Fruit fly (Drosophila melanogaster) whole organism, prepupa: ENCODE results near the gene Cht7.
A peak's percentile ranks its signal among the peaks of the same experiment; 100 is the strongest.

Experiments
- Blimp-1 ChIP-seq: fragments of 200-800 bp; sonication (Bioruptor generic); optimal IDR thresholded peaks from 3 replicates; lab custom pipeline; 2017; ENCODE audit warnings: missing biosample characterization, missing genetic modification characterization, mild to moderate bottlenecking, moderate library complexity, missing genetic modification reagents
- CG10631 ChIP-seq: fragments of 200-800 bp; sonication (Bioruptor generic); optimal IDR thresholded peaks from 2 replicates; lab custom pipeline; 2016; ENCODE audit warnings: missing biosample characterization, missing genetic modification characterization
- CG10669 ChIP-seq: fragments of 200-800 bp; sonication (Bioruptor generic); optimal IDR thresholded peaks from 3 replicates; lab custom pipeline; 2018; ENCODE audit warnings: missing biosample characterization, mild to moderate bottlenecking, missing genetic modification characterization, moderate library complexity
- CG11294 ChIP-seq: fragments of 200-800 bp; sonication (Bioruptor generic); IDR thresholded peaks from 2 replicates; pipeline ENCODE4 v1.3.6; 2022; ENCODE audit warnings: missing biosample characterization, missing genetic modification characterization
- CG11762 ChIP-seq: fragments of 200-800 bp; sonication (Bioruptor generic); optimal IDR thresholded peaks from 3 replicates; lab custom pipeline; 2016; ENCODE audit warnings: missing biosample characterization, missing genetic modification characterization; ENCODE audit not compliant: insufficient read depth
- CG11902 ChIP-seq: fragments of 200-800 bp; sonication (Bioruptor generic); optimal IDR thresholded peaks from 3 replicates; lab custom pipeline; 2016; ENCODE audit warnings: missing biosample characterization, missing genetic modification characterization
- CG15336 ChIP-seq: fragments of 200-800 bp; sonication (Bioruptor generic); IDR thresholded peaks from 2 replicates; pipeline ENCODE4 v1.3.6; 2022; ENCODE audit warnings: missing biosample characterization, missing genetic modification characterization
- CG1621 ChIP-seq: fragments of 200-800 bp; sonication (Bioruptor generic); optimal IDR thresholded peaks from 3 replicates; lab custom pipeline; 2018; ENCODE audit warnings: missing biosample characterization, mild to moderate bottlenecking, missing genetic modification characterization
- CG16779 ChIP-seq: fragments of 200-800 bp; sonication (Bioruptor generic); optimal IDR thresholded peaks from 3 replicates; lab custom pipeline; 2017; ENCODE audit warnings: missing biosample characterization, mild to moderate bottlenecking, missing genetic modification characterization
- CG3032 ChIP-seq: fragments of 200-800 bp; optimal IDR thresholded peaks from 2 replicates; lab custom pipeline; 2019; ENCODE audit warnings: missing biosample characterization, mild to moderate bottlenecking, missing genetic modification characterization, moderate library complexity
- CG31627 ChIP-seq: fragments of 200-800 bp; sonication (Bioruptor generic); optimal IDR thresholded peaks from 3 replicates; lab custom pipeline; 2016; ENCODE audit warnings: missing biosample characterization, missing genetic modification characterization
- CG32006 ChIP-seq: fragments of 200-800 bp; sonication (Bioruptor generic); optimal IDR thresholded peaks from 3 replicates; lab custom pipeline; 2017; ENCODE audit warnings: missing biosample characterization, mild to moderate bottlenecking, missing genetic modification characterization
- CG34406 ChIP-seq: fragments of 200-800 bp; sonication (Bioruptor generic); optimal IDR thresholded peaks from 3 replicates; lab custom pipeline; 2016; ENCODE audit warnings: missing biosample characterization, missing genetic modification characterization
- CG3919 ChIP-seq: fragments of 200-800 bp; sonication (Bioruptor generic); optimal IDR thresholded peaks from 3 replicates; lab custom pipeline; 2016; ENCODE audit warnings: missing biosample characterization, missing genetic modification characterization
- CG4318 ChIP-seq: fragments of 200-800 bp; sonication (Bioruptor generic); optimal IDR thresholded peaks from 3 replicates; lab custom pipeline; 2017; ENCODE audit warnings: missing biosample characterization, mild to moderate bottlenecking, missing genetic modification characterization
- CG6163 ChIP-seq: fragments of 200-800 bp; sonication (Bioruptor generic); IDR thresholded peaks from 3 replicates; pipeline ENCODE4 v1.3.6; 2022; ENCODE audit warnings: missing biosample characterization, missing genetic modification characterization
- CG6276 ChIP-seq: fragments of 200-800 bp; sonication (Bioruptor generic); optimal IDR thresholded peaks from 2 replicates; lab custom pipeline; 2017; ENCODE audit warnings: missing biosample characterization, mild to moderate bottlenecking, missing genetic modification characterization
- CG6792 ChIP-seq: fragments of 200-800 bp; sonication (Bioruptor generic); optimal IDR thresholded peaks from 3 replicates; lab custom pipeline; 2016; ENCODE audit warnings: missing biosample characterization, missing genetic modification characterization
- CG6808 ChIP-seq: fragments of 200-800 bp; sonication (Bioruptor generic); optimal IDR thresholded peaks from 3 replicates; lab custom pipeline; 2017; ENCODE audit warnings: missing biosample characterization, missing genetic modification characterization, mild to moderate bottlenecking, moderate library complexity, missing genetic modification reagents
- CG6854 ChIP-seq: fragments of 200-800 bp; sonication (Bioruptor generic); optimal IDR thresholded peaks from 2 replicates; lab custom pipeline; 2017; ENCODE audit warnings: missing biosample characterization, mild to moderate bottlenecking, missing genetic modification characterization
- CG7368 ChIP-seq: fragments of 200-800 bp; sonication (Bioruptor generic); optimal IDR thresholded peaks from 3 replicates; lab custom pipeline; 2016; ENCODE audit warnings: missing biosample characterization, missing genetic modification characterization
- CG8319 ChIP-seq: fragments of 200-800 bp; sonication (Bioruptor generic); optimal IDR thresholded peaks from 3 replicates; lab custom pipeline; 2016; ENCODE audit warnings: missing biosample characterization, missing genetic modification characterization
- CG9139 ChIP-seq: fragments of 200-800 bp; sonication (Bioruptor generic); optimal IDR thresholded peaks from 3 replicates; lab custom pipeline; 2017; ENCODE audit warnings: missing biosample characterization, mild to moderate bottlenecking, missing genetic modification characterization
- Eip75B ChIP-seq: fragments of 200-800 bp; sonication (Bioruptor generic); optimal IDR thresholded peaks from 3 replicates; lab custom pipeline; 2016; ENCODE audit warnings: missing biosample characterization, missing genetic modification characterization
- Eip78C ChIP-seq: fragments of 200-800 bp; sonication (Bioruptor generic); peaks from one replicate; lab custom pipeline; 2016; ENCODE audit warnings: missing biosample characterization, missing genetic modification characterization
- Eip93F ChIP-seq: fragments of 200-800 bp; sonication (Bioruptor generic); optimal IDR thresholded peaks from 2 replicates; lab custom pipeline; 2016; ENCODE audit warnings: missing biosample characterization, mild to moderate bottlenecking, missing genetic modification characterization
- Ets96B ChIP-seq: fragments of 200-800 bp; optimal IDR thresholded peaks from 2 replicates; lab custom pipeline; 2019; ENCODE audit warnings: missing biosample characterization, mild to moderate bottlenecking, missing genetic modification characterization, moderate library complexity
- Gug ChIP-seq: fragments of 200-800 bp; sonication (Bioruptor generic); IDR thresholded peaks from 2 replicates; pipeline ENCODE4 v1.3.6; 2022; ENCODE audit warnings: missing biosample characterization, missing genetic modification characterization
- Hr38 ChIP-seq: sonication (Bioruptor generic); optimal IDR thresholded peaks from 2 replicates; lab custom pipeline; 2016; ENCODE audit warnings: missing biosample characterization, missing genetic modification characterization
- Hr39 ChIP-seq: fragments of 200-800 bp; sonication (Bioruptor generic); optimal IDR thresholded peaks from 2 replicates; lab custom pipeline; 2016; ENCODE audit warnings: missing biosample characterization, missing genetic modification characterization
- Hr4 ChIP-seq: fragments of 200-800 bp; sonication (Bioruptor generic); optimal IDR thresholded peaks from 3 replicates; lab custom pipeline; 2016; ENCODE audit warnings: missing biosample characterization, missing genetic modification characterization
- Lpt ChIP-seq: fragments of 200-800 bp; sonication (Bioruptor generic); optimal IDR thresholded peaks from 3 replicates; lab custom pipeline; 2016; ENCODE audit warnings: missing biosample characterization, missing genetic modification characterization
- OdsH ChIP-seq: fragments of 200-800 bp; sonication (Bioruptor generic); optimal IDR thresholded peaks from 3 replicates; lab custom pipeline; 2016; ENCODE audit warnings: missing biosample characterization, missing genetic modification characterization
- Sox102F ChIP-seq: fragments of 200-800 bp; sonication (Bioruptor generic); optimal IDR thresholded peaks from 2 replicates; lab custom pipeline; 2016; ENCODE audit warnings: missing biosample characterization, mild to moderate bottlenecking, missing genetic modification characterization
- Sox14 ChIP-seq: fragments of 200-800 bp; sonication (Bioruptor generic); optimal IDR thresholded peaks from 3 replicates; lab custom pipeline; 2016; ENCODE audit warnings: missing biosample characterization, missing genetic modification characterization
- Sox15 ChIP-seq: fragments of 200-800 bp; sonication (Bioruptor generic); optimal IDR thresholded peaks from 3 replicates; lab custom pipeline; 2016; ENCODE audit warnings: missing biosample characterization, missing genetic modification characterization
- achi ChIP-seq: fragments of 200-800 bp; sonication (Bioruptor generic); optimal IDR thresholded peaks from 3 replicates; lab custom pipeline; 2016; ENCODE audit warnings: missing biosample characterization, missing genetic modification characterization
- acj6 ChIP-seq: fragments of 200-800 bp; sonication (Bioruptor generic); optimal IDR thresholded peaks from 3 replicates; lab custom pipeline; 2016; ENCODE audit warnings: missing biosample characterization, missing genetic modification characterization
- cyc ChIP-seq: fragments of 200-800 bp; sonication (Bioruptor generic); optimal IDR thresholded peaks from 3 replicates; lab custom pipeline; 2016; ENCODE audit warnings: missing biosample characterization, missing genetic modification characterization
- dac ChIP-seq: fragments of 200-800 bp; sonication (Bioruptor generic); optimal IDR thresholded peaks from 2 replicates; lab custom pipeline; 2017; ENCODE audit warnings: missing biosample characterization, mild to moderate bottlenecking, missing genetic modification characterization
- dsx ChIP-seq: fragments of 200-800 bp; optimal IDR thresholded peaks from 3 replicates; lab custom pipeline; 2019; ENCODE audit warnings: missing biosample characterization, mild to moderate bottlenecking, missing genetic modification characterization, moderate library complexity; ENCODE audit not compliant: poor library complexity, severe bottlenecking
- eg ChIP-seq: fragments of 200-800 bp; sonication (Bioruptor generic); IDR thresholded peaks from 3 replicates; pipeline ENCODE4 v1.3.6; 2022; ENCODE audit warnings: missing biosample characterization, missing genetic modification characterization
- esn ChIP-seq: fragments of 200-800 bp; sonication (Bioruptor generic); optimal IDR thresholded peaks from 2 replicates; lab custom pipeline; 2016; ENCODE audit warnings: missing biosample characterization, mild to moderate bottlenecking, missing genetic modification characterization, moderate library complexity
- fd59A ChIP-seq: fragments of 200-800 bp; sonication (Bioruptor generic); optimal IDR thresholded peaks from 2 replicates; lab custom pipeline; 2017; ENCODE audit warnings: missing biosample characterization, mild to moderate bottlenecking, missing genetic modification characterization, missing genetic modification reagents
- fd85E ChIP-seq: fragments of 200-800 bp; sonication (Bioruptor generic); optimal IDR thresholded peaks from 3 replicates; lab custom pipeline; 2016; ENCODE audit warnings: missing biosample characterization, missing genetic modification characterization
- fkh ChIP-seq: fragments of 200-800 bp; sonication (Bioruptor generic); optimal IDR thresholded peaks from 3 replicates; lab custom pipeline; 2017; ENCODE audit warnings: missing biosample characterization, mild to moderate bottlenecking, missing genetic modification characterization, moderate library complexity
- lz ChIP-seq: fragments of 200-800 bp; sonication (Bioruptor generic); optimal IDR thresholded peaks from 3 replicates; lab custom pipeline; 2016; ENCODE audit warnings: missing biosample characterization, missing genetic modification characterization
- net ChIP-seq: fragments of 200-800 bp; sonication (Bioruptor generic); optimal IDR thresholded peaks from 3 replicates; lab custom pipeline; 2016; ENCODE audit warnings: missing biosample characterization, missing genetic modification characterization
- salr ChIP-seq, 2 experiments: fragments of 200-800 bp; sonication (Bioruptor generic); optimal IDR thresholded peaks; 3 replicates each; lab custom pipeline; 2016 to 2018; ENCODE audit warnings: missing biosample characterization in 2 of 2, missing genetic modification characterization in 2 of 2, mild to moderate bottlenecking in 1 of 2
- spab ChIP-seq: fragments of 200-800 bp; sonication (Bioruptor generic); optimal IDR thresholded peaks from 2 replicates; lab custom pipeline; 2017; ENCODE audit warnings: missing biosample characterization, mild to moderate bottlenecking, missing genetic modification characterization, missing genetic modification reagents
- ss ChIP-seq, 2 experiments: fragments of 200-800 bp; sonication (Bioruptor generic); optimal IDR thresholded peaks; 2 replicates in 1 of 2; 3 replicates in 1 of 2; lab custom pipeline; 2017 to 2018; ENCODE audit warnings: mild to moderate bottlenecking in 2 of 2, missing biosample characterization in 2 of 2, missing genetic modification characterization in 2 of 2, moderate library complexity in 1 of 2
- topi ChIP-seq: fragments of 200-800 bp; sonication (Bioruptor generic); optimal IDR thresholded peaks from 3 replicates; lab custom pipeline; 2016; ENCODE audit warnings: missing biosample characterization, missing genetic modification characterization

Gene Cht7

dm6 chr3L:3074380-3074779 is 32.4 kb downstream of the Cht7 start:
- TF ChIP-seq Hr39 (peak; percentile 70), fd59A (GFP tag; lab: Kevin White, UChicago) (no peak), CG11294 (GFP tag; lab: Robert Waterston, UW) (no peak), achi (GFP tag; lab: Kevin White, UChicago) (peak; percentile 55), spab (GFP tag; lab: Kevin White, UChicago) (peak; percentile 36), CG6163 (GFP tag; lab: Robert Waterston, UW) (peak; percentile 8; the same call in 1 of the 3 replicates), dac (GFP tag; lab: Kevin White, UChicago) (no peak), Blimp-1 (GFP tag; lab: Kevin White, UChicago) (peak; percentile 27), CG34406 (peak; percentile 48), CG10669 (GFP tag; lab: Kevin White, UChicago) (peak; percentile 29), fkh (no peak), CG8319 (no peak), net (peak; percentile 13), CG6276 (GFP tag; lab: Kevin White, UChicago) (no peak), topi (GFP tag; lab: Kevin White, UChicago) (peak; percentile 75), eg (no peak), CG16779 (tag; lab: Kevin White, UChicago) (no peak), CG7368 (GFP tag; lab: Kevin White, UChicago) (peak; percentile 26), Lpt (no peak), Sox14 (GFP tag; lab: Kevin White, UChicago) (peak; percentile 66), CG6792 (peak; percentile 55), acj6 (GFP tag; lab: Kevin White, UChicago) (peak; percentile 45), Eip93F (GFP tag; lab: Kevin White, UChicago) (no peak), Eip75B (GFP tag; lab: Kevin White, UChicago) (peak; percentile 29), Hr38 (GFP tag; lab: Kevin White, UChicago) (no peak), CG3919 (peak; percentile 31), CG3032 (peak; percentile 59), Sox102F (peak; percentile 47), OdsH (GFP tag; lab: Kevin White, UChicago) (peak; percentile 53), CG4318 (no peak), Ets96B (peak; percentile 51), Sox15 (GFP tag; lab: Kevin White, UChicago) (peak; percentile 44), ss (GFP tag; optimal IDR thresholded peaks at IDR 0.05; lab: Kevin White, UChicago) (no peak), CG32006 (GFP tag; lab: Kevin White, UChicago) (peak; percentile 61), CG15336 (GFP tag; lab: Robert Waterston, UW) (0 out of 2 replicates have a peak, but pooled peaks have one; percentile 9), CG6854 (GFP tag; lab: Kevin White, UChicago) (no peak), dsx (GFP tag; lab: Kevin White, UChicago) (no peak), CG1621 (no peak), Gug (GFP tag; lab: Robert Waterston, UW) (no peak), fd85E (no peak), cyc (peak; percentile 62), CG10631 (GFP tag; lab: Kevin White, UChicago) (peak; percentile 56), CG9139 (GFP tag; lab: Kevin White, UChicago) (no peak), lz (GFP tag; lab: Kevin White, UChicago) (peak; percentile 58), Eip78C (GFP tag; lab: Kevin White, UChicago) (peak; percentile 91), Hr4 (GFP tag; lab: Kevin White, UChicago) (peak; percentile 6), CG11902 (GFP tag; lab: Kevin White, UChicago) (peak; percentile 52), salr (GFP tag; optimal IDR thresholded peaks at IDR 0.05; lab: Kevin White, UChicago) (peak; percentile 15 to 50), CG11762 (peak; percentile 7), CG6808 (GFP tag; lab: Kevin White, UChicago) (peak; percentile 48), CG31627 (GFP tag; lab: Kevin White, UChicago) (peak; percentile 76), esn (GFP tag; lab: Kevin White, UChicago) (peak; percentile 66)
